Worm (Caenorhabditis elegans) whole organism, L4 larva: ENCODE results near the gene F07F6.2.

Source experiments
- D1046.2 ChIP-seq: fragments of 200-800 bp; sonication (Bioruptor generic); IDR thresholded peaks from 2 replicates; pipeline ENCODE4 v1.3.6; 2022; ENCODE audit warnings: missing genetic modification characterization, missing compliant biosample characterization
- F10B5.3 ChIP-seq: sonication (generic microtip); optimal IDR thresholded peaks from 2 replicates; lab custom pipeline; 2016; ENCODE audit warnings: mild to moderate bottlenecking, missing genetic modification characterization, missing compliant biosample characterization
- F26F4.8 ChIP-seq: fragments of 200-800 bp; sonication (Bioruptor generic); conservative IDR thresholded peaks from 2 replicates; pipeline ENCODE4 v1.3.6; 2022; ENCODE audit warnings: missing genetic modification characterization, missing compliant biosample characterization
- Y5F2A.4 ChIP-seq: fragments of 200-800 bp; sonication (Bioruptor generic); optimal IDR thresholded peaks from 2 replicates; lab custom pipeline; 2018; ENCODE audit warnings: mild to moderate bottlenecking, missing genetic modification characterization, missing compliant biosample characterization
- ceh-28 ChIP-seq: fragments of 150-350 bp; optimal IDR thresholded peaks from 2 replicates; lab custom pipeline; 2014; ENCODE audit warnings: missing biosample characterization, missing genetic modification reagents, missing genetic modification characterization
- daf-12 ChIP-seq: fragments of 150-350 bp; optimal IDR thresholded peaks from 2 replicates; lab custom pipeline; 2014; ENCODE audit warnings: missing biosample characterization, missing genetic modification reagents, missing genetic modification characterization
- daf-16 ChIP-seq, 3 experiments: sonication (generic microtip); optimal IDR thresholded peaks; 2 replicates each; lab custom pipeline; 2016 to 2017; ENCODE audit warnings: missing genetic modification characterization in 3 of 3, missing genetic modification reagents in 3 of 3, mild to moderate bottlenecking in 2 of 3, missing compliant biosample characterization in 2 of 3, missing biosample characterization in 1 of 3, moderate library complexity in 1 of 3
- dmd-6 ChIP-seq: fragments of 200-800 bp; sonication (Bioruptor generic); IDR thresholded peaks from 2 replicates; pipeline ENCODE4 v1.3.6; 2022; ENCODE audit warnings: missing genetic modification reagents, missing genetic modification characterization, missing compliant biosample characterization
- dpl-1 ChIP-seq: fragments of 150-350 bp; optimal IDR thresholded peaks from 2 replicates; lab custom pipeline; 2014; ENCODE audit warnings: missing biosample characterization, missing genetic modification reagents, missing genetic modification characterization
- duxl-1 ChIP-seq: sonication (generic microtip); optimal IDR thresholded peaks from 2 replicates; lab custom pipeline; 2016; ENCODE audit warnings: mild to moderate bottlenecking, missing genetic modification characterization, moderate library complexity, missing compliant biosample characterization; ENCODE audit not compliant: poor library complexity
- dve-1 ChIP-seq: sonication (generic microtip); optimal IDR thresholded peaks from 2 replicates; lab custom pipeline; 2017; ENCODE audit warnings: antibody characterized with exemption, mild to moderate bottlenecking, missing genetic modification characterization, missing compliant biosample characterization; ENCODE audit not compliant: insufficient read depth
- lim-7 ChIP-seq: fragments of 200-800 bp; sonication (Bioruptor generic); IDR thresholded peaks from 2 replicates; pipeline ENCODE4 v1.3.6; 2022; ENCODE audit warnings: missing genetic modification characterization, missing compliant biosample characterization
- lin-1 ChIP-seq: fragments of 200-800 bp; sonication (Bioruptor generic); IDR thresholded peaks from 2 replicates; pipeline ENCODE4 v1.3.6; 2022; ENCODE audit warnings: missing genetic modification reagents, missing genetic modification characterization, missing compliant biosample characterization
- lin-13 ChIP-seq: fragments of 150-350 bp; optimal IDR thresholded peaks from 2 replicates; lab custom pipeline; 2014; ENCODE audit warnings: missing biosample characterization, missing genetic modification reagents, missing genetic modification characterization
- lin-38 ChIP-seq: fragments of 200-800 bp; sonication (Bioruptor generic); IDR thresholded peaks from 2 replicates; pipeline ENCODE4 v1.3.6; 2022; ENCODE audit warnings: missing genetic modification reagents, missing genetic modification characterization, missing compliant biosample characterization
- mdt-29 ChIP-seq: fragments of 200-800 bp; sonication (Bioruptor generic); IDR thresholded peaks from 2 replicates; pipeline ENCODE4 v1.3.6; 2022; ENCODE audit warnings: missing genetic modification reagents, missing genetic modification characterization, missing compliant biosample characterization
- mep-1 ChIP-seq: fragments of 150-350 bp; sonication (generic microtip); optimal IDR thresholded peaks from 3 replicates; lab custom pipeline; 2014; ENCODE audit warnings: missing biosample characterization, missing genetic modification characterization
- mxl-3 ChIP-seq: fragments of 200-800 bp; sonication (Bioruptor generic); optimal IDR thresholded peaks from 2 replicates; lab custom pipeline; 2018; ENCODE audit warnings: mild to moderate bottlenecking, missing genetic modification characterization, missing compliant biosample characterization
- nhr-28 ChIP-seq: fragments of 150-350 bp; optimal IDR thresholded peaks from 2 replicates; lab custom pipeline; 2014; ENCODE audit warnings: missing biosample characterization, missing genetic modification characterization
- nhr-41 ChIP-seq: fragments of 200-800 bp; sonication (Bioruptor generic); IDR thresholded peaks from 2 replicates; pipeline ENCODE4 v1.3.6; 2022; ENCODE audit warnings: missing genetic modification reagents, missing genetic modification characterization, missing compliant biosample characterization
- nhr-6 ChIP-seq: fragments of 150-350 bp; optimal IDR thresholded peaks from 2 replicates; lab custom pipeline; 2014; ENCODE audit warnings: missing biosample characterization, missing genetic modification characterization
- pqm-1 ChIP-seq: sonication (generic microtip); optimal IDR thresholded peaks from 2 replicates; lab custom pipeline; 2017; ENCODE audit warnings: missing biosample characterization, missing genetic modification characterization
- skn-1 ChIP-seq: fragments of 150-350 bp; optimal IDR thresholded peaks from 2 replicates; lab custom pipeline; 2014; ENCODE audit warnings: missing biosample characterization, missing genetic modification characterization
- snpc-4 ChIP-seq: fragments of 150-350 bp; optimal IDR thresholded peaks from 2 replicates; lab custom pipeline; 2014; ENCODE audit warnings: missing biosample characterization, missing genetic modification characterization
- tra-1 ChIP-seq: fragments of 200-800 bp; sonication (Bioruptor generic); IDR thresholded peaks from 2 replicates; pipeline ENCODE4 v1.3.6; 2022; ENCODE audit warnings: missing genetic modification reagents, missing genetic modification characterization, missing compliant biosample characterization
- unc-130 ChIP-seq: sonication (generic microtip); optimal IDR thresholded peaks from 2 replicates; lab custom pipeline; 2016; ENCODE audit warnings: missing genetic modification reagents, missing genetic modification characterization, missing compliant biosample characterization
- unc-39 ChIP-seq: sonication (generic microtip); optimal IDR thresholded peaks from 2 replicates; lab custom pipeline; 2017; ENCODE audit warnings: missing biosample characterization, missing genetic modification characterization
- unc-62 ChIP-seq, 3 experiments: fragments of 150-350 bp in 1 of 3; sonication (generic microtip); optimal IDR thresholded peaks in 2 of 3; peaks in 1 of 3; 1 replicate in 1 of 3; 2 replicates in 2 of 3; lab custom pipeline; 2014 to 2017; ENCODE audit warnings: missing biosample characterization in 3 of 3, missing genetic modification characterization in 3 of 3, missing genetic modification reagents in 3 of 3, missing genotype in 1 of 3
- vab-7 ChIP-seq: fragments of 200-800 bp; sonication (Bioruptor generic); IDR thresholded peaks from 2 replicates; pipeline ENCODE4 v1.3.6; 2022; ENCODE audit warnings: missing genetic modification reagents, missing genetic modification characterization, missing compliant biosample characterization
- zag-1 ChIP-seq: fragments of 150-350 bp; optimal IDR thresholded peaks from 2 replicates; lab custom pipeline; 2014; ENCODE audit warnings: missing biosample characterization, missing genetic modification characterization
- ztf-11 ChIP-seq: fragments of 150-350 bp; optimal IDR thresholded peaks from 2 replicates; lab custom pipeline; 2014; ENCODE audit warnings: missing biosample characterization, missing genetic modification characterization

Gene F07F6.2

ce11 chrII:5436833-5437232 is 6.8 kb downstream of the F07F6.2 start, which contains the start of gene dct-5:
TSS of gene dct-5 (minus strand) at chrII:5436933.
- TF ChIP-seq mep-1 (tag; lab: Kevin White, UChicago) (no peak), Y5F2A.4 (GFP tag; lab: Kevin White, UChicago) (no peak), F10B5.3 (tag; lab: Kevin White, UChicago) (no peak)
- TF ChIP-seq, all 104 proteins: peak for 0

- TF ChIP-seq ztf-11 (tag; lab: Kevin White, UChicago), result no peak
- no peak for TF ChIP-seq F26F4.8
- TF ChIP-seq mdt-29 (GFP tag; lab: Robert Waterston, UW), result no peak
- no peak for TF ChIP-seq tra-1 (GFP tag; lab: Robert Waterston, UW)
- no peak for TF ChIP-seq vab-7 (GFP tag; lab: Robert Waterston, UW)
- no peak for TF ChIP-seq lim-7
- no peak for TF ChIP-seq unc-130
- TF ChIP-seq ceh-28 (tag; lab: Kevin White, UChicago), result no peak
- TF ChIP-seq daf-12, result no peak
- TF ChIP-seq pqm-1 (tag; lab: Kevin White, UChicago), result no peak
- no peak for TF ChIP-seq snpc-4
- TF ChIP-seq lin-38 (GFP tag; lab: Robert Waterston, UW), result no peak
- no peak for TF ChIP-seq unc-39 (tag; lab: Kevin White, UChicago)
- TF ChIP-seq dmd-6 (GFP tag; lab: Robert Waterston, UW), result no peak
- TF ChIP-seq lin-1 (GFP tag; lab: Robert Waterston, UW), result no peak
- TF ChIP-seq, all 104 proteins: peak for 0
Measured at ce11 chrII:5437586-5437985, 7.6 kb downstream of the F07F6.2 start, which contains the start of gene F07F6.1. TSS of gene F07F6.1 (plus strand) at chrII:5437886.

- TF ChIP-seq pqm-1 (tag; lab: Kevin White, UChicago) (no peak), zag-1 (no peak), skn-1 (no peak), unc-39 (tag; lab: Kevin White, UChicago) (no peak), duxl-1 (no peak), daf-12 (no peak), nhr-41 (no peak)
- TF ChIP-seq, all 104 proteins: peak for 0
Measured at ce11 chrII:5446506-5446905, 16.5 kb downstream of the F07F6.2 start, which contains the start of gene nmr-1. TSS of gene nmr-1 (minus strand) at chrII:5446606.

ce11 chrII:5447381-5447780 is 17.4 kb downstream of the F07F6.2 start, which contains the start of gene cex-1:
TSS of gene cex-1 (plus strand) at chrII:5447681.
- TF ChIP-seq dve-1 (tag; lab: Kevin White, UChicago), result no peak
- no peak for TF ChIP-seq F26F4.8
- no peak for TF ChIP-seq nhr-6 (tag; lab: Kevin White, UChicago)
- no peak for TF ChIP-seq D1046.2 (GFP tag; lab: Robert Waterston, UW)

- peak in 1 of 2 experiments; percentile 87 for TF ChIP-seq daf-16 (GFP tag; optimal IDR thresholded peaks at IDR 0.05; lab: Kevin White, UChicago)
- no peak for TF ChIP-seq daf-16 (tag; optimal IDR thresholded peaks at IDR 0.05; lab: Kevin White, UChicago)
- no peak for TF ChIP-seq dpl-1 (GFP tag; lab: Kevin White, UChicago)
- TF ChIP-seq mxl-3 (GFP tag; lab: Kevin White, UChicago), result peak; percentile 52
Measured at ce11 chrII:5449219-5449618, 19.2 kb downstream of the F07F6.2 start.

ce11 chrII:5449620-5450019 is 19.6 kb downstream of the F07F6.2 start:
- TF ChIP-seq unc-62 (GFP tag; optimal IDR thresholded peaks at IDR 0.05 in 1 of 2; lab: Kevin White, UChicago) (peak in 1 of 2 experiments; percentile 82), unc-62 (tag; optimal IDR thresholded peaks at IDR 0.05; lab: Kevin White, UChicago) (no peak), nhr-28 (tag; lab: Kevin White, UChicago) (peak; percentile 79), lin-13 (GFP tag; lab: Kevin White, UChicago) (no peak)
